Fruit fly (Drosophila melanogaster) whole organism, embryonic: Measurements from ENCODE around the gene Gale.

Experiments
- Atf6 ChIP-seq: fragments of 200-800 bp; sonication (Bioruptor generic); IDR thresholded peaks from 2 replicates; pipeline ENCODE4 v1.3.6; 2022; ENCODE audit warnings: missing biosample characterization, missing genetic modification characterization
- Blimp-1 ChIP-seq: fragments of 200-800 bp; sonication (Bioruptor generic); optimal IDR thresholded peaks from 3 replicates; lab custom pipeline; 2018; ENCODE audit warnings: missing biosample characterization, missing genetic modification characterization, mild to moderate bottlenecking, moderate library complexity, missing genetic modification reagents
- CG10431 ChIP-seq: fragments of 200-800 bp; sonication (Bioruptor generic); optimal IDR thresholded peaks from 3 replicates; lab custom pipeline; 2018; ENCODE audit warnings: missing biosample characterization, mild to moderate bottlenecking, missing genetic modification characterization
- CG10543 ChIP-seq: fragments of 200-800 bp; sonication (Bioruptor generic); optimal IDR thresholded peaks from 3 replicates; lab custom pipeline; 2017; ENCODE audit warnings: missing biosample characterization, mild to moderate bottlenecking, missing genetic modification characterization, moderate library complexity
- CG11247 ChIP-seq: fragments of 200-800 bp; sonication (Bioruptor generic); IDR thresholded peaks from 2 replicates; pipeline ENCODE4 v1.3.6; 2022; ENCODE audit warnings: missing biosample characterization, missing genetic modification characterization
- CG14441 ChIP-seq: fragments of 200-800 bp; sonication (Bioruptor generic); IDR thresholded peaks from 2 replicates; pipeline ENCODE4 v1.3.6; 2022; ENCODE audit warnings: missing biosample characterization, missing genetic modification characterization
- CG15514 ChIP-seq: fragments of 200-800 bp; sonication (Bioruptor generic); optimal IDR thresholded peaks from 3 replicates; lab custom pipeline; 2017; ENCODE audit warnings: missing biosample characterization, missing genetic modification characterization, mild to moderate bottlenecking, moderate library complexity, missing genetic modification reagents
- CG16815 ChIP-seq: fragments of 200-800 bp; sonication (Bioruptor generic); optimal IDR thresholded peaks from 3 replicates; lab custom pipeline; 2017; ENCODE audit warnings: missing biosample characterization, mild to moderate bottlenecking, missing genetic modification characterization
- CG18262 ChIP-seq: fragments of 200-800 bp; optimal IDR thresholded peaks from 3 replicates; lab custom pipeline; 2019; ENCODE audit warnings: missing biosample characterization, mild to moderate bottlenecking, missing genetic modification characterization, moderate library complexity
- CG2202 ChIP-seq: fragments of 200-800 bp; sonication (Bioruptor generic); optimal IDR thresholded peaks from 2 replicates; lab custom pipeline; 2018; ENCODE audit warnings: missing biosample characterization, mild to moderate bottlenecking, missing genetic modification characterization
- CG3407 ChIP-seq: fragments of 200-800 bp; sonication (Bioruptor generic); optimal IDR thresholded peaks from 2 replicates; lab custom pipeline; 2018; ENCODE audit warnings: missing biosample characterization, mild to moderate bottlenecking, missing genetic modification characterization
- CG3726 ChIP-seq: fragments of 200-800 bp; sonication (Bioruptor generic); IDR thresholded peaks from 3 replicates; pipeline ENCODE4, ENCODE4 v1.3.6; 2022; ENCODE audit warnings: missing biosample characterization, missing genetic modification characterization
- CG5180 ChIP-seq: fragments of 200-800 bp; sonication (Bioruptor generic); optimal IDR thresholded peaks from 3 replicates; lab custom pipeline; 2017; ENCODE audit warnings: missing biosample characterization, missing genetic modification characterization, mild to moderate bottlenecking, moderate library complexity, missing genetic modification reagents
- CG6683 ChIP-seq: fragments of 200-800 bp; sonication (Bioruptor generic); optimal IDR thresholded peaks from 2 replicates; lab custom pipeline; 2017; ENCODE audit warnings: missing biosample characterization, mild to moderate bottlenecking, missing genetic modification characterization, missing genetic modification reagents
- CG6765 ChIP-seq: fragments of 200-800 bp; sonication (Bioruptor generic); optimal IDR thresholded peaks from 3 replicates; lab custom pipeline; 2017; ENCODE audit warnings: missing biosample characterization, mild to moderate bottlenecking, missing genetic modification characterization
- CG8924 ChIP-seq: fragments of 200-800 bp; optimal IDR thresholded peaks from 3 replicates; lab custom pipeline; 2019; ENCODE audit warnings: missing biosample characterization, mild to moderate bottlenecking, missing genetic modification characterization, moderate library complexity
- CG9215 ChIP-seq: fragments of 200-800 bp; sonication (Bioruptor generic); IDR thresholded peaks from 2 replicates; pipeline ENCODE4 v1.3.6; 2022; ENCODE audit warnings: missing biosample characterization, missing genetic modification characterization
- CG9727 ChIP-seq: fragments of 200-800 bp; sonication (Bioruptor generic); optimal IDR thresholded peaks from 3 replicates; lab custom pipeline; 2017; ENCODE audit warnings: missing biosample characterization, mild to moderate bottlenecking, missing genetic modification characterization
- Doc2 ChIP-seq: fragments of 200-800 bp; sonication (Bioruptor generic); IDR thresholded peaks from 2 replicates; pipeline ENCODE4 v1.3.6; 2022; ENCODE audit warnings: missing biosample characterization, missing genetic modification characterization
- Dref ChIP-seq: fragments of 200-800 bp; sonication (Bioruptor generic); IDR thresholded peaks from 2 replicates; pipeline ENCODE4 v1.3.6; 2022; ENCODE audit warnings: missing biosample characterization, missing genetic modification characterization
- Elba2 ChIP-seq: fragments of 200-800 bp; sonication (Bioruptor generic); optimal IDR thresholded peaks from 3 replicates; lab custom pipeline; 2016; ENCODE audit warnings: missing biosample characterization, missing genetic modification characterization
- HLH4C ChIP-seq: fragments of 200-800 bp; sonication (Bioruptor generic); IDR thresholded peaks from 3 replicates; pipeline ENCODE4 v1.3.6; 2022; ENCODE audit warnings: missing biosample characterization, missing genetic modification characterization; ENCODE audit not compliant: partially characterized antibody
- HmgZ ChIP-seq: fragments of 200-800 bp; sonication (Bioruptor generic); optimal IDR thresholded peaks from 2 replicates; lab custom pipeline; 2018; ENCODE audit warnings: missing biosample characterization, mild to moderate bottlenecking, missing genetic modification characterization
- MBD-R2 ChIP-seq: fragments of 200-800 bp; sonication (Bioruptor generic); IDR thresholded peaks from 2 replicates; pipeline ENCODE4 v1.3.6; 2022; ENCODE audit warnings: missing biosample characterization, missing genetic modification characterization
- MESR4 ChIP-seq: fragments of 200-800 bp; sonication (Bioruptor generic); optimal IDR thresholded peaks from 2 replicates; lab custom pipeline; 2018; ENCODE audit warnings: missing biosample characterization, mild to moderate bottlenecking, missing genetic modification characterization, moderate library complexity
- Max ChIP-seq: fragments of 200-800 bp; sonication (Bioruptor generic); optimal IDR thresholded peaks from 2 replicates; lab custom pipeline; 2016; ENCODE audit warnings: missing biosample characterization, mild to moderate bottlenecking, missing genetic modification characterization
- Meics ChIP-seq: fragments of 200-800 bp; sonication (Bioruptor generic); optimal IDR thresholded peaks from 2 replicates; lab custom pipeline; 2017; ENCODE audit warnings: missing biosample characterization, mild to moderate bottlenecking, missing genetic modification characterization
- Nf-YB ChIP-seq: fragments of 200-800 bp; sonication (Bioruptor generic); optimal IDR thresholded peaks from 3 replicates; lab custom pipeline; 2019; ENCODE audit warnings: missing biosample characterization, mild to moderate bottlenecking, missing genetic modification characterization, moderate library complexity
- PHDP ChIP-seq: fragments of 200-800 bp; sonication (Bioruptor generic); optimal IDR thresholded peaks from 3 replicates; lab custom pipeline; 2018; ENCODE audit warnings: missing biosample characterization, mild to moderate bottlenecking, missing genetic modification characterization, moderate library complexity
- Rx ChIP-seq: fragments of 200-800 bp; sonication (Bioruptor generic); IDR thresholded peaks from 2 replicates; pipeline ENCODE4 v1.3.6; 2022; ENCODE audit warnings: missing biosample characterization, missing genetic modification characterization
- Trl ChIP-seq, 3 experiments: fragments of >200 bp in 2 of 3; fragments of 200-800 bp in 1 of 3; sonication (Bioruptor generic) in 1 of 3; optimal IDR thresholded peaks; 2 replicates in 1 of 3; 3 replicates in 2 of 3; lab custom pipeline; 2016 to 2017; ENCODE audit warnings: missing biosample characterization in 1 of 3, missing genetic modification characterization in 1 of 3
- Usf ChIP-seq: fragments of 200-800 bp; sonication (Bioruptor generic); optimal IDR thresholded peaks from 2 replicates; lab custom pipeline; 2017; ENCODE audit warnings: missing genotype, missing biosample characterization, missing genetic modification characterization
- bab2 ChIP-seq: fragments of 200-800 bp; sonication (Bioruptor generic); optimal IDR thresholded peaks from 2 replicates; lab custom pipeline; 2016; ENCODE audit warnings: missing biosample characterization, missing genetic modification characterization
- cwo ChIP-seq: fragments of 200-800 bp; sonication (Bioruptor generic); optimal IDR thresholded peaks from 3 replicates; lab custom pipeline; 2017; ENCODE audit warnings: missing biosample characterization, missing genetic modification characterization, mild to moderate bottlenecking, moderate library complexity, missing genetic modification reagents
- danr ChIP-seq: fragments of 200-800 bp; sonication (Bioruptor generic); IDR thresholded peaks from 2 replicates; pipeline ENCODE4 v1.3.6; 2022; ENCODE audit warnings: missing biosample characterization, missing genetic modification characterization
- dmrt99B ChIP-seq: fragments of 200-800 bp; sonication (Bioruptor generic); optimal IDR thresholded peaks from 2 replicates; lab custom pipeline; 2018; ENCODE audit warnings: missing biosample characterization, mild to moderate bottlenecking, missing genetic modification characterization, moderate library complexity
- emc ChIP-seq: fragments of 200-800 bp; sonication (Bioruptor generic); optimal IDR thresholded peaks from 2 replicates; lab custom pipeline; 2016; ENCODE audit warnings: missing biosample characterization, missing genetic modification characterization
- gfzf ChIP-seq: fragments of 200-800 bp; sonication (Bioruptor generic); optimal IDR thresholded peaks from 2 replicates; lab custom pipeline; 2016; ENCODE audit warnings: missing biosample characterization, mild to moderate bottlenecking, missing genetic modification characterization, moderate library complexity
- hbn ChIP-seq: fragments of 200-800 bp; sonication (Bioruptor generic); IDR thresholded peaks from 2 replicates; pipeline ENCODE4 v1.3.6; 2022; ENCODE audit warnings: missing biosample characterization, missing genetic modification characterization; ENCODE audit not compliant: partially characterized antibody
- insv ChIP-seq, 2 experiments: fragments of 200-800 bp; sonication (Bioruptor generic); optimal IDR thresholded peaks; 3 replicates each; lab custom pipeline; 2016 to 2018; ENCODE audit warnings: missing biosample characterization in 2 of 2, missing genetic modification characterization in 2 of 2
- lmd ChIP-seq: fragments of 200-800 bp; sonication (Bioruptor generic); IDR thresholded peaks from 2 replicates; pipeline ENCODE4 v1.3.6; 2022; ENCODE audit warnings: missing biosample characterization, missing genetic modification characterization
- luna ChIP-seq: fragments of 200-800 bp; sonication (Bioruptor generic); optimal IDR thresholded peaks from 2 replicates; lab custom pipeline; 2016; ENCODE audit warnings: missing biosample characterization, missing genetic modification characterization
- maf-S ChIP-seq: fragments of 200-800 bp; sonication (Bioruptor generic); optimal IDR thresholded peaks from 2 replicates; lab custom pipeline; 2016; ENCODE audit warnings: missing biosample characterization, missing genetic modification characterization
- otp ChIP-seq: fragments of 200-800 bp; sonication (Bioruptor generic); IDR thresholded peaks from 3 replicates; pipeline ENCODE4, ENCODE4 v1.3.6; 2022; ENCODE audit warnings: missing biosample characterization, missing genetic modification characterization
- pan ChIP-seq, 4 experiments: fragments of >200 bp in 3 of 4; fragments of 200-800 bp in 1 of 4; sonication (Bioruptor generic) in 1 of 4; optimal IDR thresholded peaks in 3 of 4; IDR thresholded peaks in 1 of 4; 2 replicates each; pipeline versions ENCODE4 v1.3.6 to Lab custom; 2017 to 2022; ENCODE audit warnings: missing biosample characterization in 2 of 4, missing genetic modification characterization in 2 of 4, mixed read lengths in 1 of 4
- phol ChIP-seq: fragments of 200-800 bp; sonication (Bioruptor generic); optimal IDR thresholded peaks from 3 replicates; lab custom pipeline; 2018; ENCODE audit warnings: missing biosample characterization, mild to moderate bottlenecking, missing genetic modification characterization, moderate library complexity
- row ChIP-seq: fragments of 200-800 bp; sonication (Bioruptor generic); IDR thresholded peaks from 3 replicates; pipeline ENCODE4 v1.3.6; 2022; ENCODE audit warnings: missing biosample characterization, missing genetic modification characterization
- sug ChIP-seq: fragments of 200-800 bp; optimal IDR thresholded peaks from 2 replicates; lab custom pipeline; 2019; ENCODE audit warnings: missing biosample characterization, mild to moderate bottlenecking, missing genetic modification characterization, moderate library complexity
- wor ChIP-seq: fragments of 200-800 bp; sonication (Bioruptor generic); IDR thresholded peaks from 2 replicates; pipeline ENCODE4 v1.3.6; 2022; ENCODE audit warnings: missing biosample characterization, missing genetic modification characterization

Gene Gale

DNA sequence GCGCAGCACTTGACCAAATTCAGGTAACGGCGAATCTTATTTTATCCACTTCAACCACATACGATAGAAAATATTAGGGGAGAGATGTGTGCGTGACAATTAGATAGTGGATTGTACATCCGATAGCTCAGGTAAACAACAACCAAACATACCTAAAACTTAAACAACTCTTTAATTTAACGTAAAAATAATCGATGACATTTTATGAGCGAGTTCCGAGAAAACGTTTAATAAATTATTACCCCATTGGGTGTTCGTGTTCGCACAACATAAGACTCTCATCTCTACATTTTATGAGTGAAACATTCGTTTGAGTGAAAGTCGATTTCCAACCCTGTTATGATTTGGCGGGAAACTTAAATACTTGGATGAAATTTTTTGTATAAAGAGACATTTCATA is 31.9 kb downstream of the Gale start, which contains the start of gene CG17129 (continued):
- TF ChIP-seq HLH4C (peak; percentile 93), luna (peak; percentile 54), danr (GFP tag; lab: Robert Waterston, UW) (no peak), CG3726 (GFP tag; lab: Robert Waterston, UW) (no peak), PHDP (tag; lab: Kevin White, UChicago) (no peak), CG10431 (GFP tag; lab: Kevin White, UChicago) (no peak), cwo (GFP tag; lab: Kevin White, UChicago) (peak; percentile 20), gfzf (GFP tag; lab: Kevin White, UChicago) (peak; percentile 25), Trl (optimal IDR thresholded peaks at IDR 0.05; lab: Kevin White, UChicago) (no peak), Trl (GFP tag; optimal IDR thresholded peaks at IDR 0.05; lab: Kevin White, UChicago) (peak; percentile 84), Dref (GFP tag; lab: Robert Waterston, UW) (peak; percentile 48), CG11247 (GFP tag; lab: Robert Waterston, UW) (peak; percentile 68), CG6683 (GFP tag; lab: Kevin White, UChicago) (peak; percentile 14), Max (GFP tag; lab: Kevin White, UChicago) (peak; percentile 37), CG5180 (GFP tag; lab: Kevin White, UChicago) (no peak), sug (tag; lab: Kevin White, UChicago) (no peak), pan (optimal IDR thresholded peaks at IDR 0.05; lab: Kevin White, UChicago) (no peak), pan (GFP tag; optimal IDR thresholded peaks at IDR 0.05 in 1 of 2, IDR thresholded peaks at IDR 0.05 in 1 of 2) (peak in 1 of 2 experiments; percentile 70), otp (GFP tag; lab: Robert Waterston, UW) (0 out of 3 replicates have a peak, but pooled peaks have one; percentile 45), Meics (peak; percentile 61), Blimp-1 (GFP tag; lab: Kevin White, UChicago) (peak; percentile 86), CG9215 (GFP tag; lab: Robert Waterston, UW) (peak; percentile 75), CG6765 (GFP tag; lab: Kevin White, UChicago) (peak; percentile 10), MBD-R2 (peak; percentile 78), emc (GFP tag; lab: Kevin White, UChicago) (peak; percentile 56), CG3407 (GFP tag; lab: Kevin White, UChicago) (peak; percentile 37), Doc2 (GFP tag; lab: Robert Waterston, UW) (no peak), dmrt99B (tag; lab: Kevin White, UChicago) (peak; percentile 63), CG18262 (tag; lab: Kevin White, UChicago) (peak; percentile 74), insv (GFP tag; optimal IDR thresholded peaks at IDR 0.05; lab: Kevin White, UChicago) (peak in 1 of 2 experiments; percentile 34), lmd (GFP tag; lab: Robert Waterston, UW) (peak; percentile 73), phol (tag; lab: Kevin White, UChicago) (peak; percentile 83), bab2 (GFP tag; lab: Kevin White, UChicago) (peak; percentile 86), CG10543 (GFP tag; lab: Kevin White, UChicago) (peak; percentile 35), Atf6 (peak; percentile 67; the same call in 1 of the 2 replicates), maf-S (GFP tag; lab: Kevin White, UChicago) (peak; percentile 67), wor (GFP tag; lab: Robert Waterston, UW) (peak; percentile 54; the same call in 1 of the 2 replicates), Usf (GFP tag; lab: Kevin White, UChicago) (no peak), CG8924 (tag; lab: Kevin White, UChicago) (peak; percentile 67), Nf-YB (GFP tag; lab: Kevin White, UChicago) (peak; percentile 31), MESR4 (GFP tag; lab: Kevin White, UChicago) (peak; percentile 21), CG14441 (peak; percentile 90), Elba2 (peak; percentile 48), Rx (peak; percentile 53), CG16815 (peak; percentile 58), hbn (GFP tag; lab: Robert Waterston, UW) (peak; percentile 99), CG2202 (tag; lab: Kevin White, UChicago) (peak; percentile 41), CG15514 (GFP tag; lab: Kevin White, UChicago) (peak; percentile 81), CG9727 (GFP tag; lab: Kevin White, UChicago) (peak; percentile 71), row (GFP tag; lab: Robert Waterston, UW) (peak; percentile 94), HmgZ (tag; lab: Kevin White, UChicago) (peak; percentile 81)
